Fruit fly (Drosophila melanogaster): ENCODE results near the gene LManII.

LManII gene

dm6 chr2L:10422643-10423606 is 34.5 kb upstream of the LManII start, which contains the start of the genes pie and Wdfy2 (continued):
- TF ChIP-seq CG33213 (GFP tag; optimal IDR thresholded peaks at IDR 0.05) (no peak), pzg (GFP tag; optimal IDR thresholded peaks at IDR 0.05) (peak; percentile 35), CG17802 (tag; optimal IDR thresholded peaks at IDR 0.05) (peak; percentile 92), CG17361 (GFP tag; IDR thresholded peaks at IDR 0.05) (peak; percentile 56; the same call in 1 of the 3 replicates), CG31388 (GFP tag; optimal IDR thresholded peaks at IDR 0.05) (no peak), CG8089 (GFP tag; optimal IDR thresholded peaks at IDR 0.05) (no peak), vvl (GFP tag; IDR thresholded peaks at IDR 0.05) (peak; percentile 12; the same call in 1 of the 2 replicates), CG8388 (GFP tag; optimal IDR thresholded peaks at IDR 0.05) (no peak), corto (GFP tag; optimal IDR thresholded peaks at IDR 0.05) (no peak), CG4730 (GFP tag; IDR thresholded peaks at IDR 0.05) (no peak), nerfin-1 (tag; optimal IDR thresholded peaks at IDR 0.05) (peak; percentile 2), Blimp-1 (GFP tag; optimal IDR thresholded peaks at IDR 0.05) (no peak), Oli (tag; optimal IDR thresholded peaks at IDR 0.05) (no peak), GATAe (GFP tag; conservative IDR thresholded peaks at IDR 0.05) (no peak), CG13624 (GFP tag; optimal IDR thresholded peaks at IDR 0.05) (no peak), psq (GFP tag; optimal IDR thresholded peaks at IDR 0.05) (no peak), Meics (GFP tag; optimal IDR thresholded peaks at IDR 0.05) (no peak), Hr78 (GFP tag; optimal IDR thresholded peaks at IDR 0.05) (no peak), CG3281 (GFP tag; optimal IDR thresholded peaks at IDR 0.05) (no peak), HLH54F (GFP tag; optimal IDR thresholded peaks at IDR 0.05) (no peak), CG2116 (GFP tag; optimal IDR thresholded peaks at IDR 0.05) (peak; percentile 77), CG8944 (GFP tag; optimal IDR thresholded peaks at IDR 0.05) (no peak), Aef1 (GFP tag; IDR thresholded peaks at IDR 0.05) (peak; percentile 29; the same call in 1 of the 3 replicates), hth (optimal IDR thresholded peaks at IDR 0.05) (no peak), CG4617 (GFP tag; optimal IDR thresholded peaks at IDR 0.05; ENCODE audit: borderline replicate concordance) (peak; percentile 29), Neu2 (GFP tag; optimal IDR thresholded peaks at IDR 0.05; ENCODE audit: borderline replicate concordance) (no peak), CkIIα-i1 (GFP tag; IDR thresholded peaks at IDR 0.05) (no peak), dmrt11E (tag; optimal IDR thresholded peaks at IDR 0.05) (peak; percentile 8), chn (GFP tag; optimal IDR thresholded peaks at IDR 0.05) (no peak), CG6765 (GFP tag; optimal IDR thresholded peaks at IDR 0.05) (no peak), crc (GFP tag; optimal IDR thresholded peaks at IDR 0.05) (no peak), Poxn (GFP tag; IDR thresholded peaks at IDR 0.05) (no peak), row (GFP tag; IDR thresholded peaks at IDR 0.05) (peak; percentile 77), twi (tag; optimal IDR thresholded peaks at IDR 0.05) (no peak), PHDP (tag; optimal IDR thresholded peaks at IDR 0.05) (no peak), D (optimal IDR thresholded peaks at IDR 0.05) (no peak), D (GFP tag; optimal IDR thresholded peaks at IDR 0.05) (no peak), HmgZ (tag; optimal IDR thresholded peaks at IDR 0.05) (no peak), Ravus (GFP tag; IDR thresholded peaks at IDR 0.05) (no peak), CG8281 (tag; optimal IDR thresholded peaks at IDR 0.05) (no peak), zen (tag; optimal IDR thresholded peaks at IDR 0.05) (peak; percentile 15), Ets97D (GFP tag; optimal IDR thresholded peaks at IDR 0.05) (no peak), MESR4 (GFP tag; optimal IDR thresholded peaks at IDR 0.05) (peak; percentile 67), MBD-R2 (GFP tag; IDR thresholded peaks at IDR 0.05) (peak; percentile 40; the same call in 1 of the 2 replicates), Hr3 (GFP tag; optimal IDR thresholded peaks at IDR 0.05) (no peak), CG12104 (GFP tag; optimal IDR thresholded peaks at IDR 0.05) (no peak), CG12659 (GFP tag; optimal IDR thresholded peaks at IDR 0.05) (peak; percentile 36), CG30020 (tag; optimal IDR thresholded peaks at IDR 0.05) (peak; percentile 97), CG11247 (GFP tag; IDR thresholded peaks at IDR 0.05) (no peak)

Measured in whole organism, embryonic.